Fruit fly (Drosophila melanogaster): Measurements from ENCODE around the gene ncm.

Gene ncm

dm6 chr2L:18484382-18485050, 35.8 kb upstream of the ncm start, which contains the start of gene CG10283 (continued):
- TF ChIP-seq Camta (GFP tag; optimal IDR thresholded peaks at IDR 0.05) (no peak), CG11093 (GFP tag; IDR thresholded peaks at IDR 0.05) (no peak), Sox100B (GFP tag; optimal IDR thresholded peaks at IDR 0.05) (peak; percentile 43), bsh (GFP tag; optimal IDR thresholded peaks at IDR 0.05) (peak in 1 of 2 experiments; percentile 19), Ets65A (GFP tag) (no peak), Trl (optimal IDR thresholded peaks at IDR 0.05) (peak; percentile 90), Trl (GFP tag; optimal IDR thresholded peaks at IDR 0.05) (no peak), CG17359 (tag; optimal IDR thresholded peaks at IDR 0.05) (no peak), gcm (GFP tag; optimal IDR thresholded peaks at IDR 0.05) (peak; percentile 14), CG1792 (GFP tag; optimal IDR thresholded peaks at IDR 0.05) (no peak), Vsx1 (GFP tag; optimal IDR thresholded peaks at IDR 0.05) (no peak), CG31365 (tag; optimal IDR thresholded peaks at IDR 0.05) (no peak), CG10565 (GFP tag; optimal IDR thresholded peaks at IDR 0.05) (no peak), CG30020 (tag; optimal IDR thresholded peaks at IDR 0.05) (peak; percentile 55), Hand (GFP tag; optimal IDR thresholded peaks at IDR 0.05) (no peak), CG12299 (tag; optimal IDR thresholded peaks at IDR 0.05) (no peak), CG12769 (tag; optimal IDR thresholded peaks at IDR 0.05) (no peak), crc (GFP tag; optimal IDR thresholded peaks at IDR 0.05) (no peak), maf-S (GFP tag; optimal IDR thresholded peaks at IDR 0.05) (no peak), schlank (tag; optimal IDR thresholded peaks at IDR 0.05) (no peak), CG2875 (GFP tag; optimal IDR thresholded peaks at IDR 0.05) (peak; percentile 18), CG32767 (GFP tag; IDR thresholded peaks at IDR 0.05) (no peak), CG34422 (GFP tag; IDR thresholded peaks at IDR 0.05) (peak; percentile 51; the same call in 1 of the 3 replicates), salm (tag; optimal IDR thresholded peaks at IDR 0.05) (no peak), CG8478 (optimal IDR thresholded peaks at IDR 0.05) (no peak), CG8281 (tag; optimal IDR thresholded peaks at IDR 0.05) (no peak), cwo (GFP tag; optimal IDR thresholded peaks at IDR 0.05) (no peak), CG10543 (GFP tag; optimal IDR thresholded peaks at IDR 0.05) (no peak), ems (GFP tag; optimal IDR thresholded peaks at IDR 0.05) (no peak), sqz (GFP tag; optimal IDR thresholded peaks at IDR 0.05) (no peak), CG13894 (tag; optimal IDR thresholded peaks at IDR 0.05) (no peak), vvl (GFP tag; IDR thresholded peaks at IDR 0.05) (peak; percentile 56), CG7839 (tag; optimal IDR thresholded peaks at IDR 0.05) (no peak), nau (GFP tag; optimal IDR thresholded peaks at IDR 0.05) (no peak), Fer2 (tag; optimal IDR thresholded peaks at IDR 0.05) (no peak), emc (GFP tag; optimal IDR thresholded peaks at IDR 0.05) (no peak), CG10321 (GFP tag; IDR thresholded peaks at IDR 0.05) (no peak), lab (GFP tag; optimal IDR thresholded peaks at IDR 0.05) (no peak), CG3163 (GFP tag; optimal IDR thresholded peaks at IDR 0.05) (peak; percentile 35), disco-r (GFP tag; optimal IDR thresholded peaks at IDR 0.05) (no peak), inv (GFP tag; IDR thresholded peaks at IDR 0.05; ENCODE audit: partially characterized antibody) (no peak), ap (GFP tag; IDR thresholded peaks at IDR 0.05) (no peak), Fer3 (tag; optimal IDR thresholded peaks at IDR 0.05) (peak; percentile 3), vfl (GFP tag; optimal IDR thresholded peaks at IDR 0.05) (peak; percentile 20), gem (tag; optimal IDR thresholded peaks at IDR 0.05) (peak; percentile 77), twi (tag; optimal IDR thresholded peaks at IDR 0.05) (no peak), CG18262 (tag; optimal IDR thresholded peaks at IDR 0.05) (peak; percentile 49), dati (GFP tag; IDR thresholded peaks at IDR 0.05) (no peak), Lhr (GFP tag; optimal IDR thresholded peaks at IDR 0.05) (peak; percentile 61), run (tag; optimal IDR thresholded peaks at IDR 0.05) (no peak), usp (GFP tag; optimal IDR thresholded peaks at IDR 0.05) (no peak)

Measured in whole organism, embryonic.